Worm (Caenorhabditis elegans) whole organism, late embryonic: ENCODE measurements around the gene C33G8.13.

Experiments used
- C38D4.7 ChIP-seq: fragments of 200-800 bp; sonication (Bioruptor generic); optimal IDR thresholded peaks from 2 replicates; lab custom pipeline; 2018; ENCODE audit warnings: mild to moderate bottlenecking, missing genetic modification characterization, moderate library complexity, missing compliant biosample characterization
- F13H6.1 ChIP-seq: sonication (generic microtip); optimal IDR thresholded peaks from 2 replicates; lab custom pipeline; 2016; ENCODE audit warnings: missing genetic modification characterization, missing compliant biosample characterization
- K02D7.2 ChIP-seq: sonication (generic microtip); optimal IDR thresholded peaks from 2 replicates; lab custom pipeline; 2017; ENCODE audit warnings: mild to moderate bottlenecking, missing genetic modification characterization, missing compliant biosample characterization
- K09A11.1 ChIP-seq: sonication (generic microtip); optimal IDR thresholded peaks from 2 replicates; lab custom pipeline; 2017; ENCODE audit warnings: antibody characterized with exemption, mild to moderate bottlenecking, missing genetic modification characterization, missing compliant biosample characterization; ENCODE audit not compliant: insufficient read depth
- T23F11.4 ChIP-seq: fragments of 200-800 bp; sonication (Bioruptor generic); optimal IDR thresholded peaks from 2 replicates; lab custom pipeline; 2018; ENCODE audit warnings: mild to moderate bottlenecking, missing genetic modification characterization, missing compliant biosample characterization
- Y22D7AL.16 ChIP-seq: sonication (generic microtip); optimal IDR thresholded peaks from 2 replicates; lab custom pipeline; 2016; ENCODE audit warnings: missing genetic modification characterization, missing compliant biosample characterization
- ceh-14 ChIP-seq: sonication (generic microtip); optimal IDR thresholded peaks from 2 replicates; lab custom pipeline; 2016; ENCODE audit warnings: missing genotype, missing genetic modification characterization, missing compliant biosample characterization
- ceh-18 ChIP-seq: sonication (generic microtip); optimal IDR thresholded peaks from 2 replicates; lab custom pipeline; 2016; ENCODE audit warnings: missing genetic modification characterization, missing compliant biosample characterization
- ceh-24 ChIP-seq: sonication (generic microtip); optimal IDR thresholded peaks from 2 replicates; lab custom pipeline; 2016; ENCODE audit warnings: mild to moderate bottlenecking, missing genetic modification characterization, missing compliant biosample characterization
- ceh-45 ChIP-seq: fragments of 200-800 bp; sonication (Bioruptor generic); IDR thresholded peaks from 2 replicates; pipeline ENCODE4 v1.3.6; 2022; ENCODE audit warnings: missing genetic modification reagents, missing genetic modification characterization, missing compliant biosample characterization
- ceh-48 ChIP-seq: sonication (generic microtip); optimal IDR thresholded peaks from 2 replicates; lab custom pipeline; 2016; ENCODE audit warnings: missing genetic modification characterization, inconsistent platforms, missing compliant biosample characterization
- ceh-9 ChIP-seq: sonication (generic microtip); optimal IDR thresholded peaks from 2 replicates; lab custom pipeline; 2016; ENCODE audit warnings: mild to moderate bottlenecking, missing genetic modification characterization, inconsistent platforms, missing compliant biosample characterization
- che-1 ChIP-seq: sonication (generic microtip); optimal IDR thresholded peaks from 2 replicates; lab custom pipeline; 2016; ENCODE audit warnings: mild to moderate bottlenecking, missing genetic modification characterization, missing compliant biosample characterization
- dmd-4 ChIP-seq: sonication (generic microtip); optimal IDR thresholded peaks from 2 replicates; lab custom pipeline; 2016; ENCODE audit warnings: borderline replicate concordance, missing genetic modification characterization, missing compliant biosample characterization
- dve-1 ChIP-seq: sonication (generic microtip); optimal IDR thresholded peaks from 2 replicates; lab custom pipeline; 2017; ENCODE audit warnings: antibody characterized with exemption, mild to moderate bottlenecking, missing genetic modification characterization, missing compliant biosample characterization
- elt-2 ChIP-seq: sonication (generic microtip); optimal IDR thresholded peaks from 2 replicates; lab custom pipeline; 2016; ENCODE audit warnings: missing genetic modification reagents, missing genetic modification characterization, missing compliant biosample characterization
- ets-4 ChIP-seq: sonication (generic microtip); optimal IDR thresholded peaks from 2 replicates; lab custom pipeline; 2016; ENCODE audit warnings: missing genetic modification characterization, missing compliant biosample characterization
- fkh-10 ChIP-seq: fragments of 150-350 bp; optimal IDR thresholded peaks from 2 replicates; lab custom pipeline; 2014; ENCODE audit warnings: missing biosample characterization, missing genetic modification reagents, missing genetic modification characterization
- gmeb-2 ChIP-seq: sonication (generic microtip); optimal IDR thresholded peaks from 2 replicates; lab custom pipeline; 2016; ENCODE audit warnings: missing genetic modification characterization, inconsistent platforms, missing compliant biosample characterization
- hlh-13 ChIP-seq: fragments of 200-800 bp; sonication (Bioruptor generic); optimal IDR thresholded peaks from 2 replicates; lab custom pipeline; 2018; ENCODE audit warnings: mild to moderate bottlenecking, missing genetic modification characterization, missing compliant biosample characterization
- hlh-30 ChIP-seq: sonication (generic microtip); optimal IDR thresholded peaks from 2 replicates; lab custom pipeline; 2017; ENCODE audit warnings: antibody characterized with exemption, missing genetic modification characterization, missing compliant biosample characterization; ENCODE audit not compliant: insufficient read depth
- hlh-6 ChIP-seq: sonication (generic microtip); optimal IDR thresholded peaks from 2 replicates; lab custom pipeline; 2016; ENCODE audit warnings: missing genotype, missing genetic modification characterization, missing compliant biosample characterization
- lim-6 ChIP-seq: sonication (generic microtip); optimal IDR thresholded peaks from 2 replicates; lab custom pipeline; 2016; ENCODE audit warnings: missing genetic modification characterization, missing compliant biosample characterization
- lin-11 ChIP-seq: fragments of 200-800 bp; sonication (Bioruptor generic); optimal IDR thresholded peaks from 2 replicates; lab custom pipeline; 2018; ENCODE audit warnings: mild to moderate bottlenecking, missing genetic modification characterization, missing compliant biosample characterization
- nhr-11 ChIP-seq: fragments of 150-350 bp; optimal IDR thresholded peaks from 2 replicates; lab custom pipeline; 2014; ENCODE audit warnings: missing biosample characterization, missing genetic modification characterization
- odd-2 ChIP-seq: sonication (generic microtip); optimal IDR thresholded peaks from 2 replicates; lab custom pipeline; 2017; ENCODE audit warnings: antibody characterized with exemption, mild to moderate bottlenecking, missing genetic modification characterization, missing compliant biosample characterization
- pax-1 ChIP-seq: fragments of 150-350 bp; optimal IDR thresholded peaks from 2 replicates; lab custom pipeline; 2014; ENCODE audit warnings: missing biosample characterization, missing genetic modification characterization
- pha-2 ChIP-seq: sonication (generic microtip); optimal IDR thresholded peaks from 2 replicates; lab custom pipeline; 2017; ENCODE audit warnings: mild to moderate bottlenecking, missing genetic modification characterization, missing compliant biosample characterization
- pha-4 ChIP-seq: fragments of 150-350 bp; optimal IDR thresholded peaks from 2 replicates; lab custom pipeline; 2018; ENCODE audit warnings: missing biosample characterization, missing genetic modification reagents, missing genetic modification characterization
- pqm-1 ChIP-seq: sonication (generic microtip); optimal IDR thresholded peaks from 2 replicates; lab custom pipeline; 2016; ENCODE audit warnings: missing genetic modification characterization, missing compliant biosample characterization
- pros-1 ChIP-seq: fragments of 150-350 bp; optimal IDR thresholded peaks from 2 replicates; lab custom pipeline; 2014; ENCODE audit warnings: missing biosample characterization, missing genetic modification reagents, missing genetic modification characterization
- sox-4 ChIP-seq: sonication (generic microtip); optimal IDR thresholded peaks from 2 replicates; lab custom pipeline; 2017; ENCODE audit warnings: mild to moderate bottlenecking, missing genetic modification characterization, inconsistent platforms, missing compliant biosample characterization
- syd-9 ChIP-seq: sonication (generic microtip); optimal IDR thresholded peaks from 2 replicates; lab custom pipeline; 2016; ENCODE audit warnings: mild to moderate bottlenecking, missing genetic modification characterization, moderate library complexity, missing compliant biosample characterization
- unc-3 ChIP-seq, 2 experiments: fragments of 200-800 bp in 1 of 2; sonication (Bioruptor generic) in 1 of 2; sonication (generic microtip) in 1 of 2; conservative IDR thresholded peaks in 1 of 2; optimal IDR thresholded peaks in 1 of 2; 2 replicates each; pipeline versions ENCODE4 v1.3.6 to Lab custom; 2016 to 2022; ENCODE audit warnings: missing compliant biosample characterization in 2 of 2, missing genetic modification characterization in 2 of 2, missing genetic modification reagents in 1 of 2
- unc-42 ChIP-seq: sonication (generic microtip); optimal IDR thresholded peaks from 2 replicates; lab custom pipeline; 2016; ENCODE audit warnings: missing genotype, missing genetic modification characterization, missing compliant biosample characterization
- zip-5 ChIP-seq: sonication (generic microtip); optimal IDR thresholded peaks from 2 replicates; lab custom pipeline; 2016; ENCODE audit warnings: missing genetic modification characterization, missing compliant biosample characterization
- ztf-16 ChIP-seq: sonication (generic microtip); optimal IDR thresholded peaks from 2 replicates; lab custom pipeline; 2017; ENCODE audit warnings: missing genetic modification characterization, missing compliant biosample characterization

Gene C33G8.13

DNA sequence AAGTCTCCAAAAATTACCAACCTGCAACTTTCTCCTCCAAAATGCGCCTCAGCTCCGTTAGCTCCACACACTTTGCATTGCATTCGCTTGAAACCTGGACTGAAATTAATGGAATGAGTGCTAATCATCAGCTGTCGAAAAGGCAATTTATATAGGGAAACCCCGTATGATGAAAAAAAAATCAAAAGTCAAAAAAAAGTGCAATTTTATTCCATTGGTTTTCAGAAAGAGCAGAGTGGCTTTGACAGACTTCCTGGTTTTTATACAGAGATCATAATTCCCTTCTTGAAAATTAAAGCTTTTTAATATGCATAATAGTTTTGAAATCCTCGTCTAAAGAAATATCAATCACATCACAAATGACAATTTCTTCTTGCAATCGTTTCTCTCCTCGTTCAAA, 28.1 kb downstream of the C33G8.13 start, which contains the start of gene nhr-139:
Gene nhr-139, minus strand, starts transcription at position 101 of the 400 bp plus-strand sequence.
- no peak for TF ChIP-seq ceh-48
- no peak for TF ChIP-seq nhr-11 (tag; lab: Kevin White, UChicago)
- no peak for TF ChIP-seq dmd-4 (tag; lab: Kevin White, UChicago)
- no peak for TF ChIP-seq sox-4
- TF ChIP-seq ceh-9: no peak
- TF ChIP-seq pha-4 (tag; lab: Kevin White, UChicago): no peak
- no peak for TF ChIP-seq hlh-13 (GFP tag; lab: Kevin White, UChicago)
- no peak for TF ChIP-seq ceh-45 (GFP tag; lab: Robert Waterston, UW)
- no peak for TF ChIP-seq pqm-1
- no peak for TF ChIP-seq unc-3 (GFP tag; conservative IDR thresholded peaks at IDR 0.05; lab: Robert Waterston, UW)
- TF ChIP-seq unc-3 (tag; optimal IDR thresholded peaks at IDR 0.05; lab: Kevin White, UChicago): no peak
- no peak for TF ChIP-seq hlh-30 (tag; lab: Kevin White, UChicago)
- no peak for TF ChIP-seq pros-1 (tag; lab: Kevin White, UChicago)
- no peak for TF ChIP-seq F13H6.1 (tag; lab: Kevin White, UChicago)
- TF ChIP-seq K02D7.2 (tag; lab: Kevin White, UChicago): no peak
- no peak for TF ChIP-seq syd-9 (tag; lab: Kevin White, UChicago)
- no peak for TF ChIP-seq lin-11

DNA sequence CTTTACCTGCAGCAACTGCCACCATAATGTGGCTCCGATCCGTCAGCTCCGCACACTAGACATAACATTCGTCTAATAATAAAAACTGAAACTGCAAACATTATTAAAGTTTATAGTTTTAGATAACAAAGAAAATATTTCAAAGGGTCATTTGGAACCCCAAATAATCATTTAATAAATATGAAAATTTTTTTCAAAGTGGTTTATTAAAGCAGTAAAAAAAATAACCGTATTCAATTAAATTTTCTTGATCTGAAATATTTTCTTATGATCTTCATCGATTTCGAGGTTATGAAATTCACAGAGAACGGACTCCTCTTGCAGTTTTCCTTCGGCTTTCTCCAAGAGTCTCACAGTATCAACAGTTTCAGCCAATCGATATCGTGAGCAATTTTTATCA, 29.8 kb downstream of the C33G8.13 start, which contains the start of gene nhr-163:
Gene nhr-163, minus strand, starts transcription at position 101 of the 400 bp plus-strand sequence.
- TF ChIP-seq ceh-14 (tag; lab: Kevin White, UChicago) (no peak), dve-1 (tag; lab: Kevin White, UChicago) (no peak), gmeb-2 (no peak), ceh-18 (tag; lab: Kevin White, UChicago) (no peak), ztf-16 (tag; lab: Kevin White, UChicago) (no peak), ceh-9 (no peak), nhr-11 (tag; lab: Kevin White, UChicago) (no peak)

DNA sequence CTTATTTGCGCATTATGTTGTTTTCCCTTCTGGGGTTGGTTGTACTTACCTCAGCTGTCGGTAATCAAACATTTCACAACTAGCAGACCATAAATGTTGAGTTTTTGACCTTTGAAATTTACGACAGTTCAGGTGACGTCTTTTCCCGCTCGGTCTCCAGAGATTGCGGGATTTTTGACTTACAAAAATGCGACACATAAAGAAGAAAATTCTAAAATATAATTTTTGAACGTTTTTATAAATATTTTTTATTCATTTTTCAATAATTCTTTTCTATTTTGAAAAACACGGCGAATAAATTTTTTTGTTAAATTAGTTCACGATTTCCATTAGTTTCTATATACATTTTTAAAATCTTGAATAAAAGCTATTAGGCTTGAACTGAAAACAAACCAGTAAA, 33.0 kb downstream of the C33G8.13 start, which contains the start of gene nhr-161:
Gene nhr-161, minus strand, starts transcription at position 101 of the 400 bp plus-strand sequence.
- TF ChIP-seq ceh-24: no peak
- TF ChIP-seq lin-11: no peak
- no peak for TF ChIP-seq lim-6 (tag; lab: Kevin White, UChicago)
- TF ChIP-seq nhr-11 (tag; lab: Kevin White, UChicago): no peak
- no peak for TF ChIP-seq C38D4.7 (GFP tag; lab: Kevin White, UChicago)

DNA sequence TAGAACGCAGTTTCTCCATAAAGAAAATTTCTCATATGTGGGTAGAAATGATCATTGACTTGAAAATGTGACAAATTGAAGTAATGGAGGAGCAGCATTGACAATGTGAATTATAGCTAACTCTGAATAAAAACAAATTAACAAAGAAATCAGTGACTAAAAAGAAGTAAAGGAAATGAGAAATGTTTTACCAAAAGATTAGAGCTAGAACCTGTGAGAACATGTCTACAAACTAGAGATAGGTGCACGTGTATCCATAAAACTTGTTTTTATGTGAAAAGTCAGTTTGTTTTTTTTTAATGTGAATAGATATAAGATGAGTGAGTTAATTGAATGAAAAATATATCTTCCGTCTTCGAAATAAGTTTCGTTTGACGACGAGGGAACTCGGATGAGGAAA, 36.8 kb downstream of the C33G8.13 start, which contains the start of gene sre-12:
Gene sre-12, minus strand, starts transcription at position 101 of the 400 bp plus-strand sequence.
- TF ChIP-seq C38D4.7 (GFP tag; lab: Kevin White, UChicago): no peak
- TF ChIP-seq hlh-30 (tag; lab: Kevin White, UChicago): no peak
- TF ChIP-seq zip-5 (tag; lab: Kevin White, UChicago): no peak
- no peak for TF ChIP-seq che-1
- TF ChIP-seq odd-2 (tag; lab: Kevin White, UChicago): no peak
- no peak for TF ChIP-seq elt-2 (tag; lab: Kevin White, UChicago)

DNA sequence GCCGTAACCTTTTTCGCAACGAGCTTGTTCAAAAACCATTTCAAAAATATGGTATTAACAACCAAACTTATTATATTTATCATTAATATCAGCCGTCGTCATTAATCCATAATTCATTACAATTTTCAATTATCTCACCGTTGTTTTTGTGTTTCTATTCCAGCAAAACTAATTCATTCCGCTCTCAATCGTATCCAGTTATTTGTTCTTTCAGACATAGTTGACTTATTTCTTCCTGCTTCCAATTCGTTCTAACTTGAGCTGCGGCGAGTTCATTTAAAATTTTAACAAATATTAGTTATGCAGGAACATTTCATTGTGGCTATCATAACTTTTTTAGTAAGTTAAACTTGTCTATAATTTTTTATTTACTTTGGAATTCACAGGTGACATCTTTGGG, 39.7 kb downstream of the C33G8.13 start, which contains the start of gene srx-16:
Gene srx-16, plus strand, starts transcription at position 301 of the 400 bp plus-strand sequence.
- no peak for TF ChIP-seq nhr-11 (tag; lab: Kevin White, UChicago)
- TF ChIP-seq, all 69 proteins: peak for 0

DNA sequence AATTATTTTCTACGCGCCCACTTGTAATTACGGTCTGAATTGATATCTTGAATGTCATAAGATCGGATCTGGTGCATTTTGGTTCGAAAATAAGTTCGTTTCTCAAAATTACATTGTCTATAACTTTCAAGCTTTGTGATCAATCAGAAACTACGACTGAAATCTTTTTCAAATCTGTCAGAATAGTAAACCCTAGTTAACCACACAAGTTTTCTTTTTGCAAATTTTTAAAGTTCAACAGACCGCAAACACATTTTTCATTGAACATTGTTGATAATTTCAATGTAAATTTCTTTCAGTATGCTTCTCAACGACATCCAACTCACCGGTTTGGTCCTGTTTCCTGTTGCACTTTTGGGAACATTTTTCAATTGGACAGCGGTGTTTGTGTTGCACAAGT, 44.2 kb downstream of the C33G8.13 start, which contains the start of gene srx-59:
Gene srx-59, plus strand, starts transcription at position 301 of the 400 bp plus-strand sequence.
- TF ChIP-seq sox-4 (no peak), ceh-24 (no peak), K09A11.1 (tag; lab: Kevin White, UChicago) (no peak), Y22D7AL.16 (no peak), unc-42 (tag; lab: Kevin White, UChicago) (no peak), odd-2 (tag; lab: Kevin White, UChicago) (no peak), syd-9 (tag; lab: Kevin White, UChicago) (no peak), dmd-4 (tag; lab: Kevin White, UChicago) (no peak), pax-1 (tag; lab: Kevin White, UChicago) (no peak), ets-4 (no peak), lim-6 (tag; lab: Kevin White, UChicago) (no peak), hlh-6 (tag; lab: Kevin White, UChicago) (no peak), ceh-45 (GFP tag; lab: Robert Waterston, UW) (no peak), pha-2 (no peak), fkh-10 (GFP tag; lab: Kevin White, UChicago) (no peak), T23F11.4 (no peak), K02D7.2 (tag; lab: Kevin White, UChicago) (no peak), hlh-30 (tag; lab: Kevin White, UChicago) (no peak), hlh-13 (GFP tag; lab: Kevin White, UChicago) (no peak)
